Worm (Caenorhabditis elegans): ENCODE data around the gene Y102A11A.9.
"Not testable (repeated sequence)": the region's sequence is repeated elsewhere in the genome, so short reads cannot be mapped to it uniquely, and the experiment has no call there.

ce11 chrX:1994141-1994540 lies 18.8 kb upstream of the Y102A11A.9 start:
- TF ChIP-seq nhr-90 (tag; optimal IDR thresholded peaks at IDR 0.05); attf-6 (GFP tag; IDR thresholded peaks at IDR 0.05); attf-3 (GFP tag; conservative IDR thresholded peaks at IDR 0.05); D2030.7 (GFP tag; IDR thresholded peaks at IDR 0.05); him-1 (tag; optimal IDR thresholded peaks at IDR 0.05); nhr-120 (GFP tag; IDR thresholded peaks at IDR 0.05): not testable (repeated sequence)
